Worm (Caenorhabditis elegans): ENCODE results near the gene cec-3.

Gene cec-3

ce11 chrII:7857485-7858010 is at the start of gene cec-3, which contains the start of gene T09A5.15:
cec-3 (minus strand) TSS chrII:7857600.
T09A5.15 (plus strand) TSS chrII:7857960.
- TF ChIP-seq M03D4.4 (tag; optimal IDR thresholded peaks at IDR 0.05), result no peak
- TF ChIP-seq ceh-83 (GFP tag; optimal IDR thresholded peaks at IDR 0.05), result no peak
- TF ChIP-seq mep-1 (tag; optimal IDR thresholded peaks at IDR 0.05), result peak; percentile 9
- peak; percentile 28 for TF ChIP-seq mab-5 (tag; optimal IDR thresholded peaks at IDR 0.05)
- peak; percentile 54 for TF ChIP-seq ces-1 (GFP tag; optimal IDR thresholded peaks at IDR 0.05)
- TF ChIP-seq nhr-76 (tag; optimal IDR thresholded peaks at IDR 0.05), result no peak
- no peak for TF ChIP-seq ham-2 (GFP tag; optimal IDR thresholded peaks at IDR 0.05)
- peak; percentile 65 for TF ChIP-seq nhr-237 (tag; optimal IDR thresholded peaks at IDR 0.05)
- peak; percentile 56 for TF ChIP-seq unc-120 (tag; optimal IDR thresholded peaks at IDR 0.05; ENCODE audit: poor library complexity, severe bottlenecking)
- TF ChIP-seq lsy-2 (tag; optimal IDR thresholded peaks at IDR 0.05), result peak; percentile 24

ce11 chrII:7901990-7902389 is 44.6 kb upstream of the cec-3 start:
- TF ChIP-seq ceh-83 (GFP tag; optimal IDR thresholded peaks at IDR 0.05) (no peak), snpc-4 (tag; optimal IDR thresholded peaks at IDR 0.05) (no peak)

ce11 chrII:7900762-7901161 is 43.4 kb upstream of the cec-3 start:
- TF ChIP-seq elt-3 (tag; optimal IDR thresholded peaks at IDR 0.05) (no peak), unc-39 (tag; optimal IDR thresholded peaks at IDR 0.05) (no peak), unc-62 (GFP tag; optimal IDR thresholded peaks at IDR 0.05) (no peak), tbx-8 (GFP tag; optimal IDR thresholded peaks at IDR 0.05) (no peak), nhr-28 (tag; optimal IDR thresholded peaks at IDR 0.05) (no peak), nhr-12 (tag; optimal IDR thresholded peaks at IDR 0.05) (no peak), sptf-1 (tag; optimal IDR thresholded peaks at IDR 0.05) (no peak), ceh-83 (GFP tag; optimal IDR thresholded peaks at IDR 0.05) (no peak), sem-2 (GFP tag; optimal IDR thresholded peaks at IDR 0.05) (no peak), ham-2 (GFP tag; optimal IDR thresholded peaks at IDR 0.05) (no peak), ztf-11 (tag; optimal IDR thresholded peaks at IDR 0.05) (no peak), mls-2 (tag; optimal IDR thresholded peaks at IDR 0.05) (no peak), blmp-1 (tag; optimal IDR thresholded peaks at IDR 0.05) (no peak), flh-1 (GFP tag; optimal IDR thresholded peaks at IDR 0.05) (no peak), pha-4 (tag; optimal IDR thresholded peaks at IDR 0.05) (no peak), snpc-4 (tag; optimal IDR thresholded peaks at IDR 0.05) (no peak)

ce11 chrII:7900190-7900672 is 42.8 kb upstream of the cec-3 start, which contains the start of gene rev-1:
rev-1 (plus strand) TSS chrII:7900622.
- TF ChIP-seq snpc-4 (tag; optimal IDR thresholded peaks at IDR 0.05), result no peak
- TF ChIP-seq pha-4 (tag; optimal IDR thresholded peaks at IDR 0.05), result no peak
- TF ChIP-seq ztf-11 (tag; optimal IDR thresholded peaks at IDR 0.05), result no peak
- peak; percentile 64 for TF ChIP-seq ces-1 (GFP tag; optimal IDR thresholded peaks at IDR 0.05)
- TF ChIP-seq tbx-8 (GFP tag; optimal IDR thresholded peaks at IDR 0.05), result no peak

- TF ChIP-seq unc-62 (GFP tag; optimal IDR thresholded peaks at IDR 0.05) (peak; percentile 34), drap-1 (GFP tag; optimal IDR thresholded peaks at IDR 0.05) (no peak)
Observed at ce11 chrII:7895190-7895589, 37.8 kb upstream of the cec-3 start.

ce11 chrII:7893648-7894047 is 36.2 kb upstream of the cec-3 start:
- TF ChIP-seq ztf-11 (tag; optimal IDR thresholded peaks at IDR 0.05) (no peak), lin-32 (GFP tag; optimal IDR thresholded peaks at IDR 0.05) (no peak), ham-2 (GFP tag; optimal IDR thresholded peaks at IDR 0.05) (no peak)

- TF ChIP-seq elt-3 (tag; optimal IDR thresholded peaks at IDR 0.05) (no peak), unc-120 (tag; optimal IDR thresholded peaks at IDR 0.05; ENCODE audit: poor library complexity, severe bottlenecking) (no peak), nhr-28 (tag; optimal IDR thresholded peaks at IDR 0.05) (no peak), lin-13 (tag; optimal IDR thresholded peaks at IDR 0.05) (no peak), flh-1 (GFP tag; optimal IDR thresholded peaks at IDR 0.05) (no peak), ztf-11 (tag; optimal IDR thresholded peaks at IDR 0.05) (no peak), elt-1 (tag; optimal IDR thresholded peaks at IDR 0.05; ENCODE audit: borderline replicate concordance, insufficient read depth) (no peak), sptf-1 (tag; optimal IDR thresholded peaks at IDR 0.05) (no peak), lsy-2 (tag; optimal IDR thresholded peaks at IDR 0.05) (no peak), pha-4 (tag; optimal IDR thresholded peaks at IDR 0.05) (no peak), nhr-12 (tag; optimal IDR thresholded peaks at IDR 0.05) (no peak), ceh-83 (GFP tag; optimal IDR thresholded peaks at IDR 0.05) (no peak), drap-1 (GFP tag; optimal IDR thresholded peaks at IDR 0.05) (no peak)
Observed at ce11 chrII:7892761-7893272, 35.4 kb upstream of the cec-3 start, which contains the start of gene ptc-1. ptc-1 (plus strand) TSS chrII:7893222.

All from whole organism, mixed stage, embryonic.